Worm (Caenorhabditis elegans) whole organism, dauer: Measurements from ENCODE around the gene srp-6.
"Not testable (repeated sequence)": the region's sequence is repeated elsewhere in the genome, so short reads cannot be mapped to it uniquely, and the experiment has no call there.

ENCODE experiments used
- unc-62 ChIP-seq: sonication (generic microtip); optimal IDR thresholded peaks from 2 replicates; lab custom pipeline; 2017; ENCODE audit warnings: missing biosample characterization, missing genetic modification reagents, missing genetic modification characterization

The srp-6 gene

ce11 chrV:7357132-7357531 lies 28.8 kb downstream of the srp-6 start, which contains the start of gene C03G6.6:
Gene C03G6.6 (plus strand): TSS chrV:7357432.
- TF ChIP-seq unc-62: no peak

ce11 chrV:7356684-7357083 lies 29.2 kb downstream of the srp-6 start, which contains the start of gene C03G6.21:
Gene C03G6.21 (minus strand): TSS chrV:7356784.
- TF ChIP-seq unc-62: no peak

- TF ChIP-seq unc-62: no peak
Observed at ce11 chrV:7355464-7355863, 30.4 kb downstream of the srp-6 start, which contains the start of gene tag-293. Gene tag-293 (minus strand): TSS chrV:7355564.

- no peak for TF ChIP-seq unc-62
Observed at ce11 chrV:7353602-7354001, 32.3 kb downstream of the srp-6 start.

- no peak for TF ChIP-seq unc-62
Observed at ce11 chrV:7352186-7353053, 33.5 kb downstream of the srp-6 start, which contains the start of the genes srh-231 and srh-275. Gene srh-231 (minus strand): TSS chrV:7352236. Gene srh-275 (plus strand): TSS chrV:7353003.

ce11 chrV:7349541-7349940 lies 36.4 kb downstream of the srp-6 start, which contains the start of gene nhr-149:
Gene nhr-149 (minus strand): TSS chrV:7349641.
- TF ChIP-seq unc-62: no peak

ce11 chrV:7345494-7345893 lies 40.4 kb downstream of the srp-6 start, which contains the start of gene nhr-147:
Gene nhr-147 (plus strand): TSS chrV:7345794.
- not testable (repeated sequence) for TF ChIP-seq unc-62

- TF ChIP-seq unc-62: no peak
Observed at ce11 chrV:7343522-7343921, 42.4 kb downstream of the srp-6 start, which contains the start of gene srh-244. Gene srh-244 (plus strand): TSS chrV:7343822.

- TF ChIP-seq unc-62: no peak
Observed at ce11 chrV:7341942-7342341, 44.0 kb downstream of the srp-6 start, which contains the start of the genes nhr-263 and nhr-148. Gene nhr-263 (minus strand): TSS chrV:7342042. Gene nhr-148 (plus strand): TSS chrV:7342156.

- no peak for TF ChIP-seq unc-62
Observed at ce11 chrV:7339831-7340230, 46.1 kb downstream of the srp-6 start, which contains the start of gene srh-187. Gene srh-187 (minus strand): TSS chrV:7339931.

ce11 chrV:7337218-7337617 lies 48.7 kb downstream of the srp-6 start, which contains the start of gene F10G2.7:
Gene F10G2.7 (minus strand): TSS chrV:7337318.
- not testable (repeated sequence) for TF ChIP-seq unc-62
